Worm (Caenorhabditis elegans): Measurements from ENCODE around the gene ost-1.

The ost-1 gene

DNA sequence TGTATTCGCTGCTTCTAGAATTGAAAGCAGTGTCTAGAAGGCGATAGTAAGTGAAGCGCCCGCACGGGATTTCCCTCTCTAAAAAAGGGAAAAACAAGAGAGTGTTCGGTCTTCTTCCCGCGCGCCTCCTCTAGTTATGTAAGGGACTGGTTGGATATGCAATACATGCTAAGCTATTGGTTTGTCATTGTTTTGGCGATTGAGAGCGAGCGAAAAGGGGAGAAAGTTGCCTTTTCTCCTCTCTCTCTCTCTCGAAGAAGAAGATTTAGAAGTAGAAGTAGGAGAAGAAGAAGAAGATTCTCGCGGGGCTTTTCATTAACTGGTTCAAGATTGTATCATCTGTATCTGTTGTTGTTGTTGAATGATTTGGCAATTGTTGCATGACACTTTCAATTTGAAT lies 33.1 kb upstream of the ost-1 start:
- TF ChIP-seq ztf-1 (GFP tag; conservative IDR thresholded peaks at IDR 0.05) (no peak), elt-1 (tag; optimal IDR thresholded peaks at IDR 0.05) (no peak), lin-11 (tag; optimal IDR thresholded peaks at IDR 0.05) (no peak), nhr-237 (tag; optimal IDR thresholded peaks at IDR 0.05) (no peak), ztf-11 (tag; optimal IDR thresholded peaks at IDR 0.05) (no peak), unc-62 (GFP tag; optimal IDR thresholded peaks at IDR 0.05) (no peak), lin-13 (GFP tag; optimal IDR thresholded peaks at IDR 0.05) (no peak), egl-27 (tag; optimal IDR thresholded peaks at IDR 0.05) (no peak), nhr-77 (tag; optimal IDR thresholded peaks at IDR 0.05) (no peak), lin-39 (tag; optimal IDR thresholded peaks at IDR 0.05) (no peak), ztf-4 (tag; optimal IDR thresholded peaks at IDR 0.05) (no peak), alr-1 (tag; optimal IDR thresholded peaks at IDR 0.05) (no peak), ceh-16 (tag; optimal IDR thresholded peaks at IDR 0.05) (no peak), nhr-21 (tag; optimal IDR thresholded peaks at IDR 0.05) (no peak), nhr-25 (tag; optimal IDR thresholded peaks at IDR 0.05) (no peak), blmp-1 (tag; optimal IDR thresholded peaks at IDR 0.05; ENCODE audit: insufficient read depth) (no peak), snpc-4 (tag; optimal IDR thresholded peaks at IDR 0.05) (no peak), R02D3.7 (tag; optimal IDR thresholded peaks at IDR 0.05) (no peak), ZK546.5 (tag; optimal IDR thresholded peaks at IDR 0.05) (no peak)

DNA sequence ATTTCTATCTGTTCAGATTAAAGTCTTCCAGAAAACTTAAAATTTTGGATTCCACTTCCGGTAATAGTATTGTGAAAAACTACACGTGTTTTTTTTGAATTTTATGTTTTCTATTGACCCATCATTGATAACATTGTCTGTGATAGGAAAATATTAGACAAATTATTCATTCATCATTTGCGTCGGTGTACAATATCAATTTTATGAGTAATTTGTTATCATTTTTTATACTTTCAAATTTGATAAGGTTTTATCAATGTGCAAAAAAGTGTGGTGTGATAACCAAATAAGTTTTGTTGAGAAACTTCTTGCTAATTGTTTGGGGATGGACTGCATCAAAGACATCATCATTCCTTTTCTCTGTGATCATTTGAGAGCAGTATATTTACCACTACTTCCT lies 31.7 kb upstream of the ost-1 start:
- TF ChIP-seq unc-55 (GFP tag; optimal IDR thresholded peaks at IDR 0.05) (no peak), nhr-129 (tag; optimal IDR thresholded peaks at IDR 0.05) (no peak), fos-1 (tag; optimal IDR thresholded peaks at IDR 0.05) (peak; percentile 98)

ce11 chrIV:1086913-1087312 lies 20.3 kb upstream of the ost-1 start, which contains the start of gene csn-4:
csn-4 (minus strand) TSS chrIV:1087013.
- TF ChIP-seq peb-1 (tag; optimal IDR thresholded peaks at IDR 0.05) (no peak), ztf-11 (tag; optimal IDR thresholded peaks at IDR 0.05) (no peak), C34F6.9 (tag; optimal IDR thresholded peaks at IDR 0.05) (no peak), skn-1 (tag; optimal IDR thresholded peaks at IDR 0.05) (no peak), ceh-16 (tag; optimal IDR thresholded peaks at IDR 0.05) (no peak), sem-4 (tag; optimal IDR thresholded peaks at IDR 0.05) (no peak), gmeb-1 (tag; optimal IDR thresholded peaks at IDR 0.05) (no peak), nhr-77 (tag; optimal IDR thresholded peaks at IDR 0.05) (no peak), elt-1 (tag; optimal IDR thresholded peaks at IDR 0.05) (no peak), ztf-4 (tag; optimal IDR thresholded peaks at IDR 0.05) (no peak), nhr-6 (tag; optimal IDR thresholded peaks at IDR 0.05) (no peak), nhr-129 (tag; optimal IDR thresholded peaks at IDR 0.05) (no peak), sma-9 (GFP tag; optimal IDR thresholded peaks at IDR 0.05) (no peak), sma-9 (tag; optimal IDR thresholded peaks at IDR 0.05) (no peak), blmp-1 (tag; optimal IDR thresholded peaks at IDR 0.05; ENCODE audit: insufficient read depth) (no peak), alr-1 (tag; optimal IDR thresholded peaks at IDR 0.05) (no peak), Y55F3AM.14 (GFP tag; optimal IDR thresholded peaks at IDR 0.05) (no peak), nhr-25 (tag; optimal IDR thresholded peaks at IDR 0.05) (no peak), mab-5 (tag; optimal IDR thresholded peaks at IDR 0.05) (no peak)

- TF ChIP-seq F13H6.1 (tag; optimal IDR thresholded peaks at IDR 0.05) (peak; percentile 97), nhr-237 (tag; optimal IDR thresholded peaks at IDR 0.05) (peak; percentile 82), fos-1 (tag; optimal IDR thresholded peaks at IDR 0.05) (peak; percentile 85), ceh-82 (tag; optimal IDR thresholded peaks at IDR 0.05) (peak; percentile 87), dmd-4 (tag; optimal IDR thresholded peaks at IDR 0.05) (peak; percentile 74), zag-1 (tag; optimal IDR thresholded peaks at IDR 0.05) (peak; percentile 74), nhr-77 (tag; optimal IDR thresholded peaks at IDR 0.05) (peak; percentile 65), lin-39 (tag; optimal IDR thresholded peaks at IDR 0.05) (peak; percentile 10), gmeb-1 (tag; optimal IDR thresholded peaks at IDR 0.05) (peak; percentile 97), egl-27 (tag; optimal IDR thresholded peaks at IDR 0.05) (peak; percentile 92), nhr-12 (tag; optimal IDR thresholded peaks at IDR 0.05) (peak; percentile 49), R02D3.7 (tag; optimal IDR thresholded peaks at IDR 0.05) (peak; percentile 89), elt-3 (tag; optimal IDR thresholded peaks at IDR 0.05) (no peak), peb-1 (tag; optimal IDR thresholded peaks at IDR 0.05) (no peak), sem-4 (tag; optimal IDR thresholded peaks at IDR 0.05) (peak; percentile 95), nhr-25 (tag; optimal IDR thresholded peaks at IDR 0.05) (peak; percentile 98), blmp-1 (tag; optimal IDR thresholded peaks at IDR 0.05; ENCODE audit: insufficient read depth) (peak; percentile 45), mab-5 (tag; optimal IDR thresholded peaks at IDR 0.05) (peak; percentile 97), nhr-21 (tag; optimal IDR thresholded peaks at IDR 0.05) (peak; percentile 97), C34F6.9 (tag; optimal IDR thresholded peaks at IDR 0.05) (peak; percentile 93), nhr-6 (tag; optimal IDR thresholded peaks at IDR 0.05) (peak; percentile 95), unc-55 (GFP tag; optimal IDR thresholded peaks at IDR 0.05) (peak; percentile 99), nhr-129 (tag; optimal IDR thresholded peaks at IDR 0.05) (peak; percentile 87), ztf-1 (GFP tag; conservative IDR thresholded peaks at IDR 0.05) (0 out of 2 replicates have a peak, but pooled peaks have one; percentile 96), elt-1 (tag; optimal IDR thresholded peaks at IDR 0.05) (no peak), ZK546.5 (tag; optimal IDR thresholded peaks at IDR 0.05) (peak; percentile 81), crh-2 (tag; optimal IDR thresholded peaks at IDR 0.05) (peak; percentile 98), nhr-23 (tag; optimal IDR thresholded peaks at IDR 0.05) (no peak), sma-9 (GFP tag; optimal IDR thresholded peaks at IDR 0.05) (peak; percentile 96), sma-9 (tag; optimal IDR thresholded peaks at IDR 0.05) (no peak), ama-1 (optimal IDR thresholded peaks at IDR 0.05) (peak; percentile 66), Y55F3AM.14 (GFP tag; optimal IDR thresholded peaks at IDR 0.05) (peak; percentile 96), nhr-11 (tag; optimal IDR thresholded peaks at IDR 0.05) (no peak), mdl-1 (tag; optimal IDR thresholded peaks at IDR 0.05) (peak; percentile 3 to 78)
Observed at ce11 chrIV:1093870-1094564, 13.2 kb upstream of the ost-1 start, which contains the start of the genes cct-8 and Y55F3AR.2. cct-8 (minus strand) TSS chrIV:1093920. Y55F3AR.2 (plus strand) TSS chrIV:1094541.
